Worm (Caenorhabditis elegans): ENCODE data around the gene gpx-2.

The gpx-2 gene

DNA sequence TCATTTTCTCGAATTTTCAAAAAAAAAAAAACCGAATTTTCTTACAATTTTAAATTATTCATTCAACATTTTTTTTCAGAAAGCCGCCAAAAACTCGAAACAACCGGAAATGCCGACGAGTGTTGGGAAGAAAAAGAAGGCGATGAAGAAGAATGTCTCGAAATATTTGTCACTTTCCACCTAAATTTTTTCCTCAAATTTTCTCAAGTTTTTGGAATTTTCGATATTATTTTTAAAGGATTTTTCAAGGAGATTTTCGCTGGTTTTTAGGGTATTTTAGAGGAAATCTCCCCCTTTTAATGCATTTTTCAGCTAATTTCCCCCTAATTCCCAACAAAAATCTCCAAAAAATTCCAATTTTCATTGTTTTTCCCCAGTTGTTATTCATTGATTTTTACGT is 410 bp upstream of the gpx-2 start:
- TF ChIP-seq unc-39 (tag; optimal IDR thresholded peaks at IDR 0.05) (no peak), egl-5 (tag; optimal IDR thresholded peaks at IDR 0.05) (no peak), eor-1 (tag; optimal IDR thresholded peaks at IDR 0.05) (no peak), hmg-11 (tag; optimal IDR thresholded peaks at IDR 0.05) (no peak), ama-1 (optimal IDR thresholded peaks at IDR 0.05) (no peak), ztf-11 (tag; optimal IDR thresholded peaks at IDR 0.05) (no peak), mdl-1 (tag; optimal IDR thresholded peaks at IDR 0.05) (no peak), fos-1 (tag; optimal IDR thresholded peaks at IDR 0.05) (no peak), pqm-1 (tag; optimal IDR thresholded peaks at IDR 0.05) (no peak), lsy-12 (tag; optimal IDR thresholded peaks at IDR 0.05) (no peak), nhr-237 (tag; optimal IDR thresholded peaks at IDR 0.05) (no peak)

DNA sequence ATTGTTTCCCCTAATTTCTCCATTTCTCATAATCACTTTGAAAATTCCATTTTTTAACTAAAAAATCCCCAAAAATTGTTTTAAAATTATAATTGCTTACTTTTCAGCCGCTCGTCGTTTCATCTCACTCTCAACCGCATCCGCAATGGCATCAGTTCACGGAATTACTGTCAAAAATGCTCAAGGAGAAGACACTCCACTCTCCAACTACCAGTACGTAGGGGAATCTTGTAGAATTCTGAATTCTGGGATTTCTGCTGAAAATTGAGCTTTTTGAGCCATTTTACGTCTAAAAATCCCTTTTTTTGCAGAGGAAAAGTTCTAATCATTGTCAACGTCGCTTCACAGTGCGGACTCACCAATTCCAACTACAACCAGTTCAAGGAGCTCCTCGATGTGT is 964 bp downstream of the gpx-2 start:
- TF ChIP-seq nhr-28 (tag; optimal IDR thresholded peaks at IDR 0.05) = no peak
- TF ChIP-seq nhr-67 (tag; optimal IDR thresholded peaks at IDR 0.05) = no peak
- no peak for TF ChIP-seq lin-15B (tag; optimal IDR thresholded peaks at IDR 0.05)
- TF ChIP-seq ama-1 (optimal IDR thresholded peaks at IDR 0.05) = no peak
- no peak for TF ChIP-seq unc-39 (tag; optimal IDR thresholded peaks at IDR 0.05)

DNA sequence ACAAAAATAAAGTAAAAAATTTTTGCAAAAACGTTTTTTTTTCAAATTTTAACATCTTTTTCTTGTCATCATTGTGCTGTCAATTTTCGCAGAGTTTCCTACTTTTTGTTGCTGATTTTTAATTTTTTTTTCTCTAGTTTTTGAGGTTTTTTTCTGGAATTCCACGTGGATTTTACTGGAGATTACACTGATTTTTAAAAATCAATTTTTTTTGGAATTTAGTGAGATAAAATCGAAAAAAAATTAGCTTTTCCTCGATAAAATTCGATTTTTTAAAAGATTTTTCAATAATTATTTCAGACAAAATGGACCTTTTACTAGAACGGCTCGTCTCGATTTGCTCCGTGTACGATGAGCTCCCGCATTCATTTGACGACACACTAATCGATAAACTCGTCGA is 3.1 kb downstream of the gpx-2 start, which contains the start of gene R05H10.3:
TSS of gene R05H10.3 (plus strand) at position 301 of the 400 bp plus-strand sequence.
- TF ChIP-seq nhr-237 (tag; optimal IDR thresholded peaks at IDR 0.05) (no peak), ama-1 (optimal IDR thresholded peaks at IDR 0.05) (peak; percentile 3), ceh-16 (tag; optimal IDR thresholded peaks at IDR 0.05) (no peak), fos-1 (tag; optimal IDR thresholded peaks at IDR 0.05) (no peak)

DNA sequence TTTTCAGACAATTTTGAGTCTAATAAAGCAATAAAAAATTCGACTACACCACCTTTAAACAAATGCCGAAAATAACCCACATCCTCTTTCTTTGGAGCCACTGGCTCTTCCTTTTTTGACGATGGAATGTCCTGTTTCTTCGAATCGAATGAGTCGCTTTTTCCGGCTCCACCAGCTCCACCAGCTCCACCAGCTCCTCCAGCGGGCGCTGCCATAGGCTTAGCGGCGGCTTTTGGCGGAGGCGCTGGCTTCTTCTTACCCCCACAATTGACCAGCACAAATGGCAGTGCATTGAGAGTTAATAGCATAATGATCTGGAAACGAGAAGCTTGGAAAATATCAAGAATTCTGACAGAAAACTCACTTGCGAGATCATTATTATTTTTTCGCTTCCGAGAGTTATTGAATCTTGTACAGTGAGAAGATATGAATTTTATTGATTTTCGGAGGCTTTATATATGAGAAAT is 10.2 kb downstream of the gpx-2 start, which contains the start of gene Y53F4A.2:
TSS of gene Y53F4A.2 (minus strand) at position 417 of the 467 bp plus-strand sequence.
- no peak for TF ChIP-seq ZK546.5 (tag; optimal IDR thresholded peaks at IDR 0.05)
- TF ChIP-seq ama-1 (optimal IDR thresholded peaks at IDR 0.05) = no peak
- TF ChIP-seq nhr-23 (tag; optimal IDR thresholded peaks at IDR 0.05) = no peak
- TF ChIP-seq eor-1 (tag; optimal IDR thresholded peaks at IDR 0.05) = no peak
- no peak for TF ChIP-seq pqm-1 (tag; optimal IDR thresholded peaks at IDR 0.05)
- TF ChIP-seq unc-62 (GFP tag; optimal IDR thresholded peaks at IDR 0.05) = no peak
- TF ChIP-seq daf-12 (tag; optimal IDR thresholded peaks at IDR 0.05) = no peak
- no peak for TF ChIP-seq jun-1 (tag; optimal IDR thresholded peaks at IDR 0.05)

DNA sequence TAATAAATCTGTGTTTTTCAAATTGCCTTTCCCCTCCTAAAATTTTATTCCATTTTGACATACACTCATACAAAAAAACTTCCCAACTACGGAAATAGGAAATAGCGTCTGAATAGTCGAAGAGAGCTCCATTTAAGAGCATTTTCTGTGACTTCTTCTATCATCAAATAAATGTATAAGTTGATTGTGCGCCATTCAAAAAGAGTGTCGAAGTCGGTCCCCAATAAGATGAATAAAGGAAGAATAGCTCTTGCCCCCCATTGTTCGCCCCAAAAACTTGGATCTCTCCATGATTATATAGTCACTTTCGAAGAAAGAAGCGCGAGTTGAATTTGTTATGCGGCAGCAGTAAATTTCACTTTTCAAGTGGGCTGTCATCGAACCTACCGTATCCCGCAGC is 25.9 kb downstream of the gpx-2 start:
- TF ChIP-seq egl-5 (tag; optimal IDR thresholded peaks at IDR 0.05) (no peak), fkh-10 (GFP tag; optimal IDR thresholded peaks at IDR 0.05) (peak; percentile 48)

DNA sequence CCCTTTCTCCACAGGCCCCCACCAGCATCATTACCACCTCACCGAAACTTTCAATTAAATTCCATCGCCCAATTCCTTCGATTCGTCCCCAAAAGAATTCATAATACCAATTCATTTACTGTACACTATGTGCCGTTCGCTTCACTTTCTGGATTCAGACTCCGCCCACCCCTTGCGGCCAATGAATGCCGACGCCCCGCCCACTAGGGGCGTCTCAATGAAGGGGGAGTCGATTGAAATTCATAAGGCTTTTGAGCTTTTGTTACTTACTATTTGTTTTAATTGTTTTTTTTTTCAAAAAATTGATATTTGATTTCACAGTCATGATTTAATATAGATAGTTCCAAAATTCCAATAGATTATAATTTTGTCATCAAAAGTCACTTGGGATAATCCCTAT is 29.9 kb downstream of the gpx-2 start:
- no peak for TF ChIP-seq R02D3.7 (tag; optimal IDR thresholded peaks at IDR 0.05)
- TF ChIP-seq hmg-11 (tag; optimal IDR thresholded peaks at IDR 0.05) = no peak
- no peak for TF ChIP-seq elt-2 (tag; optimal IDR thresholded peaks at IDR 0.05)
- TF ChIP-seq nfya-1 (tag; optimal IDR thresholded peaks at IDR 0.05; ENCODE audit: insufficient read depth) = peak; percentile 79
- no peak for TF ChIP-seq nhr-23 (tag; optimal IDR thresholded peaks at IDR 0.05)
- no peak for TF ChIP-seq eor-1 (tag; optimal IDR thresholded peaks at IDR 0.05)
- TF ChIP-seq nhr-67 (tag; optimal IDR thresholded peaks at IDR 0.05) = no peak
- TF ChIP-seq unc-62 (GFP tag; optimal IDR thresholded peaks at IDR 0.05) = no peak

DNA sequence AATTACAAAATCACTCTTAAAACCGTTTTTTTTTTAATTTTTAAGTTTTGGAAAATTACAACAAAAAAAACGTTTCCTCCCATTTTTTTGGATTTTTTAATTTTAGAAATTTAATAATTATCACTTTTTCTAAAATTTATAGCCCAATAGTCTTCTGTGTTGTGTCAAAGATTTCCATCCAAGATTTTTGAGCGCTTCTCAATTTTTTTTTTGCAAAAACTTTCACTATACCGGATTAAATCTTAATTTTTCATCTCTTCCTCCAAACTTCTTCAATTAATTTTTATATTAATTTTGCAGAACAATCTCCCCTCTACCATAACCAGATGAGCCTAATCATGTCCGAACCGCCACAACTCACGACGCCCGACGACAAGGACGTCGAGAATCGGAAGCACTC is 35.6 kb downstream of the gpx-2 start, which contains the start of gene cog-1:
TSS of gene cog-1 (plus strand) at position 301 of the 400 bp plus-strand sequence.
- TF ChIP-seq ceh-82 (tag; optimal IDR thresholded peaks at IDR 0.05) (no peak), ama-1 (optimal IDR thresholded peaks at IDR 0.05) (no peak), jun-1 (tag; optimal IDR thresholded peaks at IDR 0.05) (no peak), fos-1 (tag; optimal IDR thresholded peaks at IDR 0.05) (no peak), nhr-76 (tag; optimal IDR thresholded peaks at IDR 0.05) (no peak), nhr-12 (tag; optimal IDR thresholded peaks at IDR 0.05) (no peak), egl-27 (tag; optimal IDR thresholded peaks at IDR 0.05) (no peak), eor-1 (tag; optimal IDR thresholded peaks at IDR 0.05) (no peak), tbx-2 (tag; optimal IDR thresholded peaks at IDR 0.05) (no peak), nhr-43 (tag; optimal IDR thresholded peaks at IDR 0.05; ENCODE audit: poor library complexity, severe bottlenecking) (no peak), skn-1 (tag; optimal IDR thresholded peaks at IDR 0.05) (no peak), aly-2 (tag; optimal IDR thresholded peaks at IDR 0.05) (no peak), mml-1 (tag; optimal IDR thresholded peaks at IDR 0.05) (no peak), ztf-11 (tag; optimal IDR thresholded peaks at IDR 0.05) (no peak), ceh-28 (tag; optimal IDR thresholded peaks at IDR 0.05) (no peak), fkh-10 (GFP tag; optimal IDR thresholded peaks at IDR 0.05) (no peak), unc-62 (GFP tag; optimal IDR thresholded peaks at IDR 0.05) (no peak), lsy-12 (tag; optimal IDR thresholded peaks at IDR 0.05) (no peak)

All from whole organism, L3 larva.